Fruit fly (Drosophila melanogaster) whole organism, embryonic: ENCODE results near the gene VhaM9.7-d.

ENCODE experiments used
- Asciz ChIP-seq: fragments of 200-800 bp; sonication (Bioruptor generic); optimal IDR thresholded peaks from 2 replicates; lab custom pipeline; 2017; ENCODE audit warnings: missing biosample characterization, mild to moderate bottlenecking, missing genetic modification characterization, missing genetic modification reagents
- CG10209 ChIP-seq: fragments of 200-800 bp; sonication (Bioruptor generic); optimal IDR thresholded peaks from 3 replicates; lab custom pipeline; 2017; ENCODE audit warnings: missing biosample characterization, mild to moderate bottlenecking, missing genetic modification characterization, missing genetic modification reagents
- CG10274 ChIP-seq: fragments of 200-800 bp; sonication (Bioruptor generic); optimal IDR thresholded peaks from 3 replicates; lab custom pipeline; 2017; ENCODE audit warnings: missing biosample characterization, mild to moderate bottlenecking, missing genetic modification characterization
- CG10431 ChIP-seq: fragments of 200-800 bp; sonication (Bioruptor generic); optimal IDR thresholded peaks from 3 replicates; lab custom pipeline; 2018; ENCODE audit warnings: missing biosample characterization, mild to moderate bottlenecking, missing genetic modification characterization
- CG11093 ChIP-seq: fragments of 200-800 bp; sonication (Bioruptor generic); IDR thresholded peaks from 3 replicates; pipeline ENCODE4 v1.3.6; 2022; ENCODE audit warnings: missing biosample characterization, missing genetic modification characterization
- CG11695 ChIP-seq: fragments of 200-800 bp; sonication (Bioruptor generic); IDR thresholded peaks from 3 replicates; pipeline ENCODE4 v1.3.6; 2022; ENCODE audit warnings: missing biosample characterization, missing genetic modification characterization
- CG13296 ChIP-seq: fragments of 200-800 bp; sonication (Bioruptor generic); optimal IDR thresholded peaks from 3 replicates; lab custom pipeline; 2018; ENCODE audit warnings: missing biosample characterization, mild to moderate bottlenecking, missing genetic modification characterization
- CG15601 ChIP-seq: fragments of 200-800 bp; sonication (Bioruptor generic); optimal IDR thresholded peaks from 3 replicates; lab custom pipeline; 2019; ENCODE audit warnings: missing biosample characterization, mild to moderate bottlenecking, missing genetic modification characterization, moderate library complexity
- CG17385 ChIP-seq: fragments of 200-800 bp; sonication (Bioruptor generic); optimal IDR thresholded peaks from 3 replicates; lab custom pipeline; 2018; ENCODE audit warnings: missing biosample characterization, mild to moderate bottlenecking, missing genetic modification characterization
- CG17612 ChIP-seq: fragments of 200-800 bp; sonication (Bioruptor generic); IDR thresholded peaks from 2 replicates; pipeline ENCODE4 v1.3.6; 2022; ENCODE audit warnings: missing biosample characterization, missing genetic modification characterization
- CG1792 ChIP-seq: fragments of 200-800 bp; sonication (Bioruptor generic); optimal IDR thresholded peaks from 2 replicates; lab custom pipeline; 2016; ENCODE audit warnings: missing biosample characterization, missing genetic modification characterization
- CG18599 ChIP-seq: fragments of 200-800 bp; sonication (Bioruptor generic); optimal IDR thresholded peaks from 3 replicates; lab custom pipeline; 2017; ENCODE audit warnings: missing biosample characterization, missing genetic modification characterization, mild to moderate bottlenecking, moderate library complexity, missing genetic modification reagents
- CG30403 ChIP-seq: fragments of 200-800 bp; sonication (Bioruptor generic); optimal IDR thresholded peaks from 3 replicates; lab custom pipeline; 2016; ENCODE audit warnings: missing biosample characterization, missing genetic modification characterization
- CG34422 ChIP-seq: fragments of 200-800 bp; sonication (Bioruptor generic); IDR thresholded peaks from 3 replicates; pipeline ENCODE4 v1.3.6; 2022; ENCODE audit warnings: missing biosample characterization, missing genetic modification characterization
- CG6175 ChIP-seq: fragments of 200-800 bp; sonication (Bioruptor generic); IDR thresholded peaks from 3 replicates; pipeline ENCODE4 v1.3.6; 2022; ENCODE audit warnings: missing biosample characterization, missing genetic modification characterization
- CG6689 ChIP-seq: fragments of 200-800 bp; sonication (Bioruptor generic); IDR thresholded peaks from 2 replicates; pipeline ENCODE4 v1.3.6; 2022; ENCODE audit warnings: missing biosample characterization, missing genetic modification characterization
- CG6791 ChIP-seq: fragments of 200-800 bp; sonication (Bioruptor generic); IDR thresholded peaks from 3 replicates; pipeline ENCODE4 v1.3.6; 2022; ENCODE audit warnings: missing biosample characterization, missing genetic modification characterization; ENCODE audit not compliant: partially characterized antibody
- CG6813 ChIP-seq: fragments of 200-800 bp; sonication (Bioruptor generic); optimal IDR thresholded peaks from 2 replicates; lab custom pipeline; 2017; ENCODE audit warnings: missing biosample characterization, missing genetic modification characterization, mild to moderate bottlenecking, moderate library complexity, missing genetic modification reagents
- CG9876 ChIP-seq: fragments of 200-800 bp; sonication (Bioruptor generic); optimal IDR thresholded peaks from 2 replicates; lab custom pipeline; 2016; ENCODE audit warnings: missing biosample characterization, missing genetic modification characterization
- Doc3 ChIP-seq: fragments of 200-800 bp; sonication (Bioruptor generic); IDR thresholded peaks from 3 replicates; pipeline ENCODE4 v1.3.6; 2022; ENCODE audit warnings: missing biosample characterization, missing genetic modification characterization; ENCODE audit not compliant: partially characterized antibody
- E2f2 ChIP-seq: fragments of 200-800 bp; sonication (Bioruptor generic); IDR thresholded peaks from 2 replicates; pipeline ENCODE4 v1.3.6; 2022; ENCODE audit warnings: missing biosample characterization, missing genetic modification characterization
- GATAe ChIP-seq: fragments of 200-800 bp; sonication (Bioruptor generic); conservative IDR thresholded peaks from 2 replicates; pipeline ENCODE4 v1.3.6; 2022; ENCODE audit warnings: missing biosample characterization, missing genetic modification characterization
- Gug ChIP-seq: fragments of 200-800 bp; sonication (Bioruptor generic); IDR thresholded peaks from 4 replicates; pipeline ENCODE4 v1.3.6; 2022; ENCODE audit warnings: missing biosample characterization, missing genetic modification characterization
- H15 ChIP-seq: fragments of 200-800 bp; sonication (Bioruptor generic); IDR thresholded peaks from 3 replicates; pipeline ENCODE4 v1.3.6; 2022; ENCODE audit warnings: missing biosample characterization, missing genetic modification characterization
- Lpt ChIP-seq: fragments of >200 bp; optimal IDR thresholded peaks from 2 replicates; lab custom pipeline; 2018; ENCODE audit warnings: missing biosample characterization, missing genetic modification characterization
- Optix ChIP-seq: fragments of 200-800 bp; sonication (Bioruptor generic); IDR thresholded peaks from 3 replicates; pipeline ENCODE4 v1.3.6; 2022; ENCODE audit warnings: missing biosample characterization, missing genetic modification characterization
- Poxn ChIP-seq: fragments of 200-800 bp; sonication (Bioruptor generic); IDR thresholded peaks from 2 replicates; pipeline ENCODE4 v1.3.6; 2022; ENCODE audit warnings: missing biosample characterization, missing genetic modification characterization
- Sox100B ChIP-seq: fragments of 200-800 bp; sonication (Bioruptor generic); optimal IDR thresholded peaks from 3 replicates; lab custom pipeline; 2018; ENCODE audit warnings: missing biosample characterization, mild to moderate bottlenecking, missing genetic modification characterization
- YL-1 ChIP-seq: fragments of 200-800 bp; sonication (Bioruptor generic); optimal IDR thresholded peaks from 3 replicates; lab custom pipeline; 2017; ENCODE audit warnings: missing biosample characterization, mild to moderate bottlenecking, missing genetic modification characterization
- ap ChIP-seq: fragments of 200-800 bp; sonication (Bioruptor generic); IDR thresholded peaks from 2 replicates; pipeline ENCODE4 v1.3.6; 2022; ENCODE audit warnings: missing biosample characterization, missing genetic modification characterization
- bigmax ChIP-seq: fragments of 200-800 bp; sonication (Bioruptor generic); optimal IDR thresholded peaks from 2 replicates; lab custom pipeline; 2018; ENCODE audit warnings: missing biosample characterization, mild to moderate bottlenecking, missing genetic modification characterization
- btn ChIP-seq: fragments of 200-800 bp; sonication (Bioruptor generic); optimal IDR thresholded peaks from 2 replicates; lab custom pipeline; 2016; ENCODE audit warnings: missing biosample characterization, missing genetic modification characterization
- chinmo ChIP-seq: fragments of 200-800 bp; sonication (Bioruptor generic); IDR thresholded peaks from 4 replicates; pipeline ENCODE4 v1.3.6; 2022; ENCODE audit warnings: missing biosample characterization, missing genetic modification characterization; ENCODE audit not compliant: partially characterized antibody
- crol ChIP-seq: fragments of 200-800 bp; sonication (Bioruptor generic); IDR thresholded peaks from 2 replicates; pipeline ENCODE4 v1.3.6; 2022; ENCODE audit warnings: missing biosample characterization, missing genetic modification characterization
- eve ChIP-seq, 2 experiments: fragments of >200 bp; optimal IDR thresholded peaks; 2 replicates each; lab custom pipeline; 2017; ENCODE audit warnings: missing biosample characterization in 2 of 2, missing genetic modification characterization in 2 of 2
- gcm ChIP-seq: fragments of 200-800 bp; sonication (Bioruptor generic); optimal IDR thresholded peaks from 2 replicates; lab custom pipeline; 2019; ENCODE audit warnings: missing biosample characterization, mild to moderate bottlenecking, missing genetic modification characterization, moderate library complexity
- ind ChIP-seq: fragments of 200-800 bp; sonication (Bioruptor generic); optimal IDR thresholded peaks from 3 replicates; lab custom pipeline; 2016; ENCODE audit warnings: missing biosample characterization, missing genetic modification characterization
- kay ChIP-seq: fragments of 200-800 bp; sonication (Bioruptor generic); optimal IDR thresholded peaks from 2 replicates; lab custom pipeline; 2016; ENCODE audit warnings: missing biosample characterization, missing genetic modification characterization
- kni ChIP-seq: fragments of 200-800 bp; sonication (Bioruptor generic); optimal IDR thresholded peaks from 3 replicates; lab custom pipeline; 2017; ENCODE audit warnings: mild to moderate bottlenecking, missing biosample characterization, missing genetic modification reagents, missing genetic modification characterization
- lab ChIP-seq: fragments of 200-800 bp; sonication (Bioruptor generic); optimal IDR thresholded peaks from 3 replicates; lab custom pipeline; 2017; ENCODE audit warnings: missing biosample characterization, missing genetic modification characterization, mild to moderate bottlenecking, moderate library complexity, missing genetic modification reagents
- lmd ChIP-seq: fragments of 200-800 bp; sonication (Bioruptor generic); IDR thresholded peaks from 2 replicates; pipeline ENCODE4 v1.3.6; 2022; ENCODE audit warnings: missing biosample characterization, missing genetic modification characterization
- lov ChIP-seq, 2 experiments: fragments of 200-800 bp in 1 of 2; fragments of >200 bp in 1 of 2; sonication (Bioruptor generic) in 1 of 2; IDR thresholded peaks in 1 of 2; optimal IDR thresholded peaks in 1 of 2; 2 replicates in 1 of 2; 3 replicates in 1 of 2; pipeline versions ENCODE4 v1.3.6 to Lab custom; 2017 to 2022; ENCODE audit warnings: missing biosample characterization in 1 of 2, missing genetic modification characterization in 1 of 2
- nerfin-1 ChIP-seq: fragments of 200-800 bp; sonication (Bioruptor generic); optimal IDR thresholded peaks from 3 replicates; lab custom pipeline; 2019; ENCODE audit warnings: missing biosample characterization, mild to moderate bottlenecking, missing genetic modification characterization, moderate library complexity
- nom ChIP-seq: fragments of 200-800 bp; sonication (Bioruptor generic); optimal IDR thresholded peaks from 2 replicates; lab custom pipeline; 2017; ENCODE audit warnings: missing biosample characterization, missing genetic modification characterization, mild to moderate bottlenecking, moderate library complexity, missing genetic modification reagents
- onecut ChIP-seq: fragments of 200-800 bp; sonication (Bioruptor generic); IDR thresholded peaks from 2 replicates; pipeline ENCODE4 v1.3.6; 2022; ENCODE audit warnings: missing biosample characterization, missing genetic modification characterization
- schlank ChIP-seq: fragments of 200-800 bp; sonication (Bioruptor generic); optimal IDR thresholded peaks from 2 replicates; lab custom pipeline; 2018; ENCODE audit warnings: missing biosample characterization, mild to moderate bottlenecking, missing genetic modification characterization
- scrt ChIP-seq: fragments of 200-800 bp; sonication (Bioruptor generic); optimal IDR thresholded peaks from 2 replicates; lab custom pipeline; 2018; ENCODE audit warnings: missing biosample characterization, mild to moderate bottlenecking, missing genetic modification characterization, moderate library complexity
- sd ChIP-seq: fragments of 200-800 bp; sonication (Bioruptor generic); optimal IDR thresholded peaks from 3 replicates; lab custom pipeline; 2018; ENCODE audit warnings: missing biosample characterization, mild to moderate bottlenecking, missing genetic modification characterization, moderate library complexity
- zen2 ChIP-seq: fragments of 200-800 bp; sonication (Bioruptor generic); IDR thresholded peaks from 3 replicates; pipeline ENCODE4 v1.3.6; 2022; ENCODE audit warnings: missing biosample characterization, missing genetic modification characterization; ENCODE audit not compliant: partially characterized antibody

Gene VhaM9.7-d

DNA sequence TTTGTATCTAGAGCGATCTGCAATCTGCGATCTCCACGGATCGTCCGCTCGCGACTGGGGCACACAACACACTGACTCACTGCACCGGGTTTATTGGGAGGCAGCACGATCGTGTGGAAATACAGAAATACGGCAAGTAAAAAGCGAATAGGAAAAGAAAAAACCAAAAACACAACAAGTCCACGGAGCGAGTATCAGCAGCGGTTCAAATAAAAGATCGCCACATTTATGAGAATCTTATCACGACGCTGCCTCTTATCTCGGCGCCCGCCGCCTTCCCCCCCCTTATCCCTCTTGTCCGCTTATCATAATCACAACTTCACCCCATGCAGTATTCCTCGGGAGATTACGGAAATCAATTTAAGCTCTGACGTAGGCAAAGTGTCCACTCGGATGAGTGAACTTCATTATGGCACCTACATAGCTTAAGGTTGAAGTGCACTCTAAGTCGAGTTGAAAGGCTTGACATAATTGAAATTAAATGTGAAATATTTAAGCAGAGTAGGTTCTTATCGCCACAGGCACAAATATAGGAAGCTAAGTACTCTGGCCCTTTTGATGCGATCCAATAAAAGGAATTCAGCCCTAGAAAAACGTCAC lies 7.2 kb downstream of the VhaM9.7-d start, which contains the start of gene AhcyL2 (continued):
- TF ChIP-seq CG13296 (GFP tag; lab: Kevin White, UChicago): no peak
- peak in 1 of 2 experiments; percentile 27 for TF ChIP-seq eve (GFP tag; optimal IDR thresholded peaks at IDR 0.05; lab: Kevin White, UChicago)
- TF ChIP-seq kni (GFP tag; lab: Kevin White, UChicago): no peak
- TF ChIP-seq scrt (GFP tag; lab: Kevin White, UChicago): no peak
- TF ChIP-seq ap (GFP tag; lab: Robert Waterston, UW): no peak
- no peak for TF ChIP-seq zen2 (GFP tag; lab: Robert Waterston, UW)
- no peak for TF ChIP-seq CG10209
- TF ChIP-seq crol (GFP tag; lab: Robert Waterston, UW): peak; percentile 93
- TF ChIP-seq CG11093 (GFP tag; lab: Robert Waterston, UW): no peak
- TF ChIP-seq YL-1 (GFP tag; lab: Kevin White, UChicago): no peak
- no peak for TF ChIP-seq E2f2 (GFP tag; lab: Robert Waterston, UW)
- no peak for TF ChIP-seq Optix
- TF ChIP-seq Poxn (GFP tag; lab: Robert Waterston, UW): no peak
- no peak for TF ChIP-seq lmd (GFP tag; lab: Robert Waterston, UW)
- peak; percentile 60 for TF ChIP-seq kay
- no peak for TF ChIP-seq schlank (tag; lab: Kevin White, UChicago)
- no peak for TF ChIP-seq CG6689 (GFP tag; lab: Robert Waterston, UW)
- no peak for TF ChIP-seq Sox100B
- TF ChIP-seq CG6813 (GFP tag; lab: Kevin White, UChicago): peak; percentile 17
- no peak for TF ChIP-seq H15 (GFP tag; lab: Robert Waterston, UW)
- TF ChIP-seq Gug (GFP tag; lab: Robert Waterston, UW): no peak
- TF ChIP-seq lov (optimal IDR thresholded peaks at IDR 0.05; lab: Kevin White, UChicago): no peak
- TF ChIP-seq lov (GFP tag; IDR thresholded peaks at IDR 0.05; lab: Robert Waterston, UW): no peak
- no peak for TF ChIP-seq bigmax (GFP tag; lab: Kevin White, UChicago)
- no peak for TF ChIP-seq CG9876
- TF ChIP-seq CG6791: no peak
- no peak for TF ChIP-seq CG10431 (GFP tag; lab: Kevin White, UChicago)
- TF ChIP-seq onecut (GFP tag; lab: Robert Waterston, UW): 0 out of 2 replicates have a peak, but pooled peaks have one; percentile 13
- no peak for TF ChIP-seq btn (GFP tag; lab: Kevin White, UChicago)
- no peak for TF ChIP-seq ind (GFP tag; lab: Kevin White, UChicago)
- TF ChIP-seq CG18599 (GFP tag; lab: Kevin White, UChicago): peak; percentile 14
- TF ChIP-seq gcm (GFP tag; lab: Kevin White, UChicago): no peak
- TF ChIP-seq CG30403 (GFP tag; lab: Kevin White, UChicago): no peak
- 0 out of 3 replicates have a peak, but pooled peaks have one; percentile 14 for TF ChIP-seq CG34422 (GFP tag; lab: Robert Waterston, UW)
- TF ChIP-seq CG10274 (GFP tag; lab: Kevin White, UChicago): no peak
- TF ChIP-seq CG6175 (GFP tag; lab: Robert Waterston, UW): peak; percentile 61; the same call in 1 of the 3 replicates
- no peak for TF ChIP-seq Lpt (GFP tag; lab: Kevin White, UChicago)
- TF ChIP-seq GATAe (GFP tag; lab: Robert Waterston, UW): peak; percentile 100
- peak; percentile 48 for TF ChIP-seq lab (GFP tag; lab: Kevin White, UChicago)
- no peak for TF ChIP-seq Doc3
- TF ChIP-seq CG11695: no peak
- TF ChIP-seq CG15601 (tag; lab: Kevin White, UChicago): peak; percentile 79
- TF ChIP-seq nerfin-1 (tag; lab: Kevin White, UChicago): no peak
- peak; percentile 92; the same call in 2 of the 4 replicates for TF ChIP-seq chinmo (GFP tag; lab: Robert Waterston, UW)
- TF ChIP-seq sd (tag; lab: Kevin White, UChicago): peak; percentile 60
- peak; percentile 0 for TF ChIP-seq Asciz
- TF ChIP-seq nom (GFP tag; lab: Kevin White, UChicago): peak; percentile 24
- peak; percentile 6 for TF ChIP-seq CG17385 (GFP tag; lab: Kevin White, UChicago)
- no peak for TF ChIP-seq CG1792 (GFP tag; lab: Kevin White, UChicago)
- TF ChIP-seq CG17612 (GFP tag; lab: Robert Waterston, UW): no peak
